Worm (Caenorhabditis elegans): Measurements from ENCODE around the gene pqn-71.

pqn-71 gene

ce11 chrV:15511613-15512216 lies 46.2 kb downstream of the pqn-71 start, which contains the start of gene rpl-38 (continued):
- TF ChIP-seq fos-1 (tag; optimal IDR thresholded peaks at IDR 0.05), result no peak
- TF ChIP-seq nhr-67 (tag; optimal IDR thresholded peaks at IDR 0.05), result no peak
- TF ChIP-seq tbx-2 (tag; optimal IDR thresholded peaks at IDR 0.05), result peak; percentile 30
- TF ChIP-seq fkh-10 (GFP tag; optimal IDR thresholded peaks at IDR 0.05), result peak; percentile 70
- no peak for TF ChIP-seq ceh-16 (tag; optimal IDR thresholded peaks at IDR 0.05)
- no peak for TF ChIP-seq nhr-77 (tag; optimal IDR thresholded peaks at IDR 0.05)
- TF ChIP-seq nhr-11 (tag; optimal IDR thresholded peaks at IDR 0.05), result no peak
- TF ChIP-seq elt-3 (tag; optimal IDR thresholded peaks at IDR 0.05), result no peak
- peak; percentile 75 for TF ChIP-seq skn-1 (tag; optimal IDR thresholded peaks at IDR 0.05)
- TF ChIP-seq aly-2 (tag; optimal IDR thresholded peaks at IDR 0.05), result no peak
- TF ChIP-seq ama-1 (optimal IDR thresholded peaks at IDR 0.05), result no peak
- TF ChIP-seq fkh-2 (tag; optimal IDR thresholded peaks at IDR 0.05), result no peak

ce11 chrV:15512856-15513756 lies 47.6 kb downstream of the pqn-71 start:
- no peak for TF ChIP-seq nhr-25 (tag; optimal IDR thresholded peaks at IDR 0.05)
- no peak for TF ChIP-seq nhr-11 (tag; optimal IDR thresholded peaks at IDR 0.05)
- no peak for TF ChIP-seq hmg-11 (tag; optimal IDR thresholded peaks at IDR 0.05)
- TF ChIP-seq ceh-16 (tag; optimal IDR thresholded peaks at IDR 0.05), result no peak
- no peak for TF ChIP-seq R02D3.7 (tag; optimal IDR thresholded peaks at IDR 0.05)
- no peak for TF ChIP-seq fkh-2 (tag; optimal IDR thresholded peaks at IDR 0.05)
- TF ChIP-seq ama-1 (optimal IDR thresholded peaks at IDR 0.05), result no peak

- no peak for TF ChIP-seq ama-1 (optimal IDR thresholded peaks at IDR 0.05)
- TF ChIP-seq elt-2 (tag; optimal IDR thresholded peaks at IDR 0.05), result peak; percentile 36
- TF ChIP-seq aly-2 (tag; optimal IDR thresholded peaks at IDR 0.05), result no peak
- TF ChIP-seq pqm-1 (tag; optimal IDR thresholded peaks at IDR 0.05), result peak; percentile 54
- TF ChIP-seq mml-1 (tag; optimal IDR thresholded peaks at IDR 0.05), result no peak
Observed at ce11 chrV:15515365-15515764, 49.9 kb downstream of the pqn-71 start.

ce11 chrV:15516476-15516875 lies 51.0 kb downstream of the pqn-71 start:
- TF ChIP-seq nhr-12 (tag; optimal IDR thresholded peaks at IDR 0.05) (no peak), zag-1 (tag; optimal IDR thresholded peaks at IDR 0.05) (no peak), eor-1 (tag; optimal IDR thresholded peaks at IDR 0.05) (no peak), lin-15B (tag; optimal IDR thresholded peaks at IDR 0.05) (no peak), egl-5 (tag; optimal IDR thresholded peaks at IDR 0.05) (no peak), skn-1 (tag; optimal IDR thresholded peaks at IDR 0.05) (no peak), nhr-23 (tag; optimal IDR thresholded peaks at IDR 0.05) (no peak), snpc-4 (tag; optimal IDR thresholded peaks at IDR 0.05) (no peak), jun-1 (tag; optimal IDR thresholded peaks at IDR 0.05) (no peak), nfya-1 (tag; optimal IDR thresholded peaks at IDR 0.05; ENCODE audit: insufficient read depth) (no peak), egl-27 (tag; optimal IDR thresholded peaks at IDR 0.05) (no peak), lin-39 (tag; optimal IDR thresholded peaks at IDR 0.05) (no peak), nhr-25 (tag; optimal IDR thresholded peaks at IDR 0.05) (no peak), ceh-16 (tag; optimal IDR thresholded peaks at IDR 0.05) (no peak), R02D3.7 (tag; optimal IDR thresholded peaks at IDR 0.05) (no peak), daf-12 (tag; optimal IDR thresholded peaks at IDR 0.05) (no peak), ZK546.5 (tag; optimal IDR thresholded peaks at IDR 0.05) (no peak), mml-1 (tag; optimal IDR thresholded peaks at IDR 0.05) (no peak), elt-2 (tag; optimal IDR thresholded peaks at IDR 0.05) (no peak), nhr-76 (tag; optimal IDR thresholded peaks at IDR 0.05) (no peak)
